Fruit fly (Drosophila melanogaster) S2 (cell line): ENCODE results near the gene ringer.
A peak's percentile ranks its signal among the peaks of the same experiment; 100 is the strongest.

ENCODE experiments used
- CG8478 ChIP-seq: fragments of >200 bp; optimal IDR thresholded peaks from 2 replicates; lab custom pipeline; 2018
- CTCF ChIP-seq, 2 experiments: fragments of >200 bp; optimal IDR thresholded peaks; 2 replicates each; lab custom pipeline; 2018

dm6 chr3L:16377768-16378764, 18.8 kb upstream of the ringer start, which contains the start of gene roq:
- TF ChIP-seq CTCF (optimal IDR thresholded peaks at IDR 0.05; lab: Kevin White, UChicago) (peak; percentile 15 to 44), CG8478 (lab: Kevin White, UChicago) (no peak)
